Worm (Caenorhabditis elegans): ENCODE measurements around the gene dyf-2.

DNA sequence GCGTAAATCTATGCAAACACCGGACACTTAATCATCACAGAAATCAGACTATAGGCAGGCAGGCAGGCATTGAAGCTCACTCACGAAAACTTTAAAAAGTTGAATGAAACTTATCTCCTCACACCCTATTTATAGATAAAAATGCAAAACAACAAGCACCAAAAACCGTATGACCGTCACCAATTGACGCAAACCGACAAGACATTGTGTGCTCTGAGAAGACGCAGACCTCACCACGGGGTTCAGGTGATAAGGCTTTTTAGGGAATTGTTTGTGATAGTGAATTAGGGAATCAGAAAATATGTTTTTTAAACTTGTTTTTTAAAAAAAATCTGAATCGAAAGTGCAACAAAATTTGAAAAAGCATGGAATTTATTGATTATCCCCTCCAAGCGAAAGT, 59.6 kb downstream of the dyf-2 start, which contains the start of gene T12D8.5:
- TF ChIP-seq ztf-29 (GFP tag; IDR thresholded peaks at IDR 0.05) (no peak), ref-1 (GFP tag; conservative IDR thresholded peaks at IDR 0.05) (no peak), med-1 (GFP tag; optimal IDR thresholded peaks at IDR 0.05; ENCODE audit: insufficient read depth) (no peak), flt-1 (GFP tag; IDR thresholded peaks at IDR 0.05) (no peak), T22C8.4 (GFP tag; IDR thresholded peaks at IDR 0.05) (no peak)
